Fruit fly (Drosophila melanogaster): ENCODE data around the gene CG14687.
A peak's percentile ranks its signal among the peaks of the same experiment; 100 is the strongest.

CG14687 gene

dm6 chr3R:10760966-10761855, 31.5 kb upstream of the CG14687 start, which contains the start of the genes MED7 and Cap-H2 (continued):
- TF ChIP-seq sc (optimal IDR thresholded peaks at IDR 0.05) = no peak
- peak; percentile 3 for TF ChIP-seq sc (GFP tag; optimal IDR thresholded peaks at IDR 0.05)
- TF ChIP-seq CG42726 (GFP tag; IDR thresholded peaks at IDR 0.05; ENCODE audit: partially characterized antibody) = peak; percentile 93
- TF ChIP-seq mld (GFP tag; IDR thresholded peaks at IDR 0.05; ENCODE audit: partially characterized antibody) = peak; percentile 89
- TF ChIP-seq CG16779 (GFP tag; IDR thresholded peaks at IDR 0.05) = 0 out of 2 replicates have a peak, but pooled peaks have one; percentile 59
- TF ChIP-seq sima (GFP tag; optimal IDR thresholded peaks at IDR 0.05) = no peak
- TF ChIP-seq CG4707 (GFP tag; optimal IDR thresholded peaks at IDR 0.05) = no peak
- peak; percentile 88 for TF ChIP-seq ttk (GFP tag; IDR thresholded peaks at IDR 0.05)
- TF ChIP-seq CG10979 (tag; optimal IDR thresholded peaks at IDR 0.05) = peak; percentile 67
- TF ChIP-seq Xbp1 (GFP tag; optimal IDR thresholded peaks at IDR 0.05) = peak; percentile 90
- peak; percentile 73 for TF ChIP-seq CG4820 (GFP tag; optimal IDR thresholded peaks at IDR 0.05)
- TF ChIP-seq Meics (GFP tag; optimal IDR thresholded peaks at IDR 0.05) = peak; percentile 72
- TF ChIP-seq Spps (tag; optimal IDR thresholded peaks at IDR 0.05) = peak; percentile 61
- TF ChIP-seq Antp (GFP tag; optimal IDR thresholded peaks at IDR 0.05) = peak; percentile 75
- peak; percentile 98 for TF ChIP-seq CG4617 (GFP tag; optimal IDR thresholded peaks at IDR 0.05; ENCODE audit: borderline replicate concordance)
- TF ChIP-seq gcm (GFP tag; optimal IDR thresholded peaks at IDR 0.05) = no peak
- TF ChIP-seq en (GFP tag; optimal IDR thresholded peaks at IDR 0.05) = no peak
- no peak for TF ChIP-seq CG14965 (GFP tag; optimal IDR thresholded peaks at IDR 0.05; ENCODE audit: borderline replicate concordance)
- TF ChIP-seq CG13624 (GFP tag; optimal IDR thresholded peaks at IDR 0.05) = peak; percentile 91
- peak; percentile 8 for TF ChIP-seq odd (GFP tag; optimal IDR thresholded peaks at IDR 0.05)
- TF ChIP-seq CG11398 (GFP tag; optimal IDR thresholded peaks at IDR 0.05) = no peak
- TF ChIP-seq CG16863 (GFP tag; optimal IDR thresholded peaks at IDR 0.05) = peak; percentile 67
- peak; percentile 67 for TF ChIP-seq Awh (GFP tag; IDR thresholded peaks at IDR 0.05)
- TF ChIP-seq CG10321 (GFP tag; IDR thresholded peaks at IDR 0.05) = no peak
- TF ChIP-seq phol (tag; optimal IDR thresholded peaks at IDR 0.05) = peak; percentile 88
- TF ChIP-seq E2f2 (GFP tag; IDR thresholded peaks at IDR 0.05) = peak; percentile 51
- peak; percentile 75 for TF ChIP-seq CG32772 (GFP tag; IDR thresholded peaks at IDR 0.05)
- TF ChIP-seq unpg (GFP tag; optimal IDR thresholded peaks at IDR 0.05) = peak; percentile 72
- TF ChIP-seq CG8944 (GFP tag; optimal IDR thresholded peaks at IDR 0.05) = peak; percentile 80
- TF ChIP-seq Fer3 (tag; optimal IDR thresholded peaks at IDR 0.05) = peak; percentile 62
- TF ChIP-seq CG30403 (GFP tag; optimal IDR thresholded peaks at IDR 0.05) = peak; percentile 91
- no peak for TF ChIP-seq NK7.1 (GFP tag; optimal IDR thresholded peaks at IDR 0.05)
- TF ChIP-seq croc (GFP tag; conservative IDR thresholded peaks at IDR 0.05) = peak; percentile 72
- peak; percentile 91 for TF ChIP-seq tna (GFP tag; IDR thresholded peaks at IDR 0.05; ENCODE audit: partially characterized antibody)
- TF ChIP-seq Fer2 (tag; optimal IDR thresholded peaks at IDR 0.05) = peak; percentile 81
- TF ChIP-seq CG17568 (GFP tag; optimal IDR thresholded peaks at IDR 0.05) = no peak
- peak; percentile 72 for TF ChIP-seq jumu (GFP tag; optimal IDR thresholded peaks at IDR 0.05)
- peak; percentile 80 for TF ChIP-seq CG18262 (tag; optimal IDR thresholded peaks at IDR 0.05)
- TF ChIP-seq crol (GFP tag; IDR thresholded peaks at IDR 0.05) = no peak
- TF ChIP-seq dan (GFP tag; IDR thresholded peaks at IDR 0.05) = no peak
- no peak for TF ChIP-seq CG17912 (GFP tag; optimal IDR thresholded peaks at IDR 0.05)
- peak; percentile 71 for TF ChIP-seq CG31224 (GFP tag; IDR thresholded peaks at IDR 0.05)
- TF ChIP-seq p53 (GFP tag; optimal IDR thresholded peaks at IDR 0.05) = peak; percentile 20
- TF ChIP-seq hth (optimal IDR thresholded peaks at IDR 0.05) = no peak
- TF ChIP-seq rib (GFP tag; IDR thresholded peaks at IDR 0.05) = peak; percentile 80; the same call in 1 of the 2 replicates
- TF ChIP-seq so (GFP tag; IDR thresholded peaks at IDR 0.05) = peak; percentile 78; the same call in 2 of the 3 replicates
- no peak for TF ChIP-seq ATbp (GFP tag; optimal IDR thresholded peaks at IDR 0.05)
- TF ChIP-seq PHDP (tag; optimal IDR thresholded peaks at IDR 0.05) = peak; percentile 79
- peak; percentile 15 for TF ChIP-seq schlank (tag; optimal IDR thresholded peaks at IDR 0.05)
